Worm (Caenorhabditis elegans) whole organism, mixed stage, embryonic: ENCODE data around the gene gro-1.

ENCODE experiments used
- M03D4.4 ChIP-seq: sonication (generic microtip); optimal IDR thresholded peaks from 2 replicates; lab custom pipeline; 2017; ENCODE audit warnings: mild to moderate bottlenecking, missing genetic modification characterization, missing compliant biosample characterization
- bed-3 ChIP-seq: fragments of 200-800 bp; sonication (Bioruptor generic); optimal IDR thresholded peaks from 3 replicates; lab custom pipeline; 2018; ENCODE audit warnings: mild to moderate bottlenecking, missing genetic modification characterization, moderate library complexity, missing compliant biosample characterization
- blmp-1 ChIP-seq: fragments of 150-350 bp; optimal IDR thresholded peaks from 2 replicates; lab custom pipeline; 2014; ENCODE audit warnings: missing biosample characterization, missing genetic modification characterization
- ceh-39 ChIP-seq: fragments of 150-350 bp; optimal IDR thresholded peaks from 2 replicates; lab custom pipeline; 2014; ENCODE audit warnings: missing biosample characterization, missing genetic modification characterization
- ceh-43 ChIP-seq: fragments of 200-800 bp; sonication (Bioruptor generic); optimal IDR thresholded peaks from 2 replicates; lab custom pipeline; 2018; ENCODE audit warnings: mild to moderate bottlenecking, missing genetic modification characterization, moderate library complexity, missing compliant biosample characterization
- ceh-83 ChIP-seq: fragments of 200-800 bp; sonication (Bioruptor generic); optimal IDR thresholded peaks from 2 replicates; lab custom pipeline; 2018; ENCODE audit warnings: mild to moderate bottlenecking, missing genetic modification characterization, missing compliant biosample characterization
- ces-1 ChIP-seq: fragments of 150-350 bp; optimal IDR thresholded peaks from 2 replicates; lab custom pipeline; 2014; ENCODE audit warnings: missing biosample characterization, missing genetic modification reagents, missing genetic modification characterization
- cnd-1 ChIP-seq: fragments of 200-800 bp; sonication (Bioruptor generic); optimal IDR thresholded peaks from 2 replicates; lab custom pipeline; 2018; ENCODE audit warnings: mild to moderate bottlenecking, missing genetic modification characterization, missing compliant biosample characterization
- drap-1 ChIP-seq: fragments of 200-800 bp; sonication (Bioruptor generic); optimal IDR thresholded peaks from 3 replicates; lab custom pipeline; 2018; ENCODE audit warnings: mild to moderate bottlenecking, missing genetic modification characterization, missing compliant biosample characterization
- elt-1 ChIP-seq: sonication (generic microtip); optimal IDR thresholded peaks from 2 replicates; lab custom pipeline; 2017; ENCODE audit warnings: missing genetic modification characterization, mild to moderate bottlenecking, missing compliant biosample characterization, antibody characterized with exemption, moderate library complexity, borderline replicate concordance; ENCODE audit not compliant: insufficient read depth
- elt-3 ChIP-seq: fragments of 150-350 bp; optimal IDR thresholded peaks from 2 replicates; lab custom pipeline; 2014; ENCODE audit warnings: missing biosample characterization, missing genetic modification characterization
- flh-1 ChIP-seq: fragments of 200-800 bp; sonication (Bioruptor generic); optimal IDR thresholded peaks from 2 replicates; lab custom pipeline; 2018; ENCODE audit warnings: mild to moderate bottlenecking, missing genetic modification characterization, moderate library complexity, missing compliant biosample characterization
- ham-2 ChIP-seq: fragments of 200-800 bp; sonication (Bioruptor generic); optimal IDR thresholded peaks from 2 replicates; lab custom pipeline; 2018; ENCODE audit warnings: mild to moderate bottlenecking, missing genetic modification characterization, missing compliant biosample characterization
- hlh-1 ChIP-seq: fragments of 150-350 bp; optimal IDR thresholded peaks from 2 replicates; lab custom pipeline; 2014; ENCODE audit warnings: missing biosample characterization, missing genetic modification reagents, missing genetic modification characterization
- lin-13 ChIP-seq: fragments of 150-350 bp; optimal IDR thresholded peaks from 2 replicates; lab custom pipeline; 2014; ENCODE audit warnings: missing biosample characterization, missing genetic modification characterization
- lin-32 ChIP-seq: fragments of 200-800 bp; sonication (Bioruptor generic); optimal IDR thresholded peaks from 2 replicates; lab custom pipeline; 2018; ENCODE audit warnings: mild to moderate bottlenecking, missing genetic modification characterization, missing compliant biosample characterization
- lsy-2 ChIP-seq: fragments of 150-350 bp; optimal IDR thresholded peaks from 2 replicates; lab custom pipeline; 2014; ENCODE audit warnings: missing biosample characterization, missing genetic modification characterization
- mab-5 ChIP-seq: fragments of 150-350 bp; optimal IDR thresholded peaks from 2 replicates; lab custom pipeline; 2014; ENCODE audit warnings: missing biosample characterization, missing genetic modification characterization
- mep-1 ChIP-seq: fragments of 150-350 bp; optimal IDR thresholded peaks from 2 replicates; lab custom pipeline; 2017; ENCODE audit warnings: missing biosample characterization, missing genetic modification reagents, missing genetic modification characterization, inconsistent platforms
- mls-2 ChIP-seq: sonication (generic microtip); optimal IDR thresholded peaks from 2 replicates; lab custom pipeline; 2016; ENCODE audit warnings: mild to moderate bottlenecking, missing genetic modification characterization, moderate library complexity, missing compliant biosample characterization
- nhr-12 ChIP-seq: fragments of 150-350 bp; optimal IDR thresholded peaks from 2 replicates; lab custom pipeline; 2014; ENCODE audit warnings: missing biosample characterization, missing genetic modification characterization
- nhr-2 ChIP-seq: fragments of 150-350 bp; optimal IDR thresholded peaks from 2 replicates; lab custom pipeline; 2014; ENCODE audit warnings: missing biosample characterization, missing genetic modification characterization
- nhr-237 ChIP-seq: fragments of 150-350 bp; optimal IDR thresholded peaks from 2 replicates; lab custom pipeline; 2014; ENCODE audit warnings: missing biosample characterization, missing genetic modification characterization
- nhr-28 ChIP-seq: fragments of 150-350 bp; optimal IDR thresholded peaks from 2 replicates; lab custom pipeline; 2014; ENCODE audit warnings: missing biosample characterization, missing genetic modification characterization
- nhr-76 ChIP-seq: sonication (generic microtip); optimal IDR thresholded peaks from 2 replicates; lab custom pipeline; 2017; ENCODE audit warnings: missing biosample characterization, missing genetic modification characterization
- pha-4 ChIP-seq: fragments of 150-350 bp; optimal IDR thresholded peaks from 2 replicates; lab custom pipeline; 2018; ENCODE audit warnings: missing biosample characterization, missing genetic modification reagents, missing genetic modification characterization
- sem-2 ChIP-seq: fragments of 200-800 bp; sonication (Bioruptor generic); optimal IDR thresholded peaks from 2 replicates; lab custom pipeline; 2018; ENCODE audit warnings: mild to moderate bottlenecking, missing genetic modification characterization, missing compliant biosample characterization
- snpc-4 ChIP-seq: fragments of 150-350 bp; optimal IDR thresholded peaks from 2 replicates; lab custom pipeline; 2014; ENCODE audit warnings: missing biosample characterization, missing genetic modification characterization
- sptf-1 ChIP-seq: sonication (generic microtip); optimal IDR thresholded peaks from 2 replicates; lab custom pipeline; 2017; ENCODE audit warnings: mild to moderate bottlenecking, missing genetic modification characterization, moderate library complexity, missing compliant biosample characterization
- tbx-8 ChIP-seq: fragments of 200-800 bp; sonication (Bioruptor generic); optimal IDR thresholded peaks from 2 replicates; lab custom pipeline; 2018; ENCODE audit warnings: mild to moderate bottlenecking, missing genetic modification characterization, moderate library complexity, missing compliant biosample characterization
- unc-120 ChIP-seq: sonication (generic microtip); optimal IDR thresholded peaks from 2 replicates; lab custom pipeline; 2017; ENCODE audit warnings: missing genetic modification characterization, missing compliant biosample characterization; ENCODE audit not compliant: poor library complexity, severe bottlenecking
- unc-39 ChIP-seq: fragments of 150-350 bp; optimal IDR thresholded peaks from 2 replicates; lab custom pipeline; 2014; ENCODE audit warnings: missing biosample characterization, missing genetic modification characterization
- unc-62 ChIP-seq: fragments of 150-350 bp; optimal IDR thresholded peaks from 2 replicates; lab custom pipeline; 2014; ENCODE audit warnings: missing biosample characterization, missing genetic modification reagents, missing genetic modification characterization
- zip-8 ChIP-seq: fragments of 150-350 bp; optimal IDR thresholded peaks from 2 replicates; lab custom pipeline; 2014; ENCODE audit warnings: missing biosample characterization, missing genetic modification characterization
- ztf-11 ChIP-seq: fragments of 150-350 bp; optimal IDR thresholded peaks from 2 replicates; lab custom pipeline; 2014; ENCODE audit warnings: missing biosample characterization, missing genetic modification characterization

gro-1 gene

DNA sequence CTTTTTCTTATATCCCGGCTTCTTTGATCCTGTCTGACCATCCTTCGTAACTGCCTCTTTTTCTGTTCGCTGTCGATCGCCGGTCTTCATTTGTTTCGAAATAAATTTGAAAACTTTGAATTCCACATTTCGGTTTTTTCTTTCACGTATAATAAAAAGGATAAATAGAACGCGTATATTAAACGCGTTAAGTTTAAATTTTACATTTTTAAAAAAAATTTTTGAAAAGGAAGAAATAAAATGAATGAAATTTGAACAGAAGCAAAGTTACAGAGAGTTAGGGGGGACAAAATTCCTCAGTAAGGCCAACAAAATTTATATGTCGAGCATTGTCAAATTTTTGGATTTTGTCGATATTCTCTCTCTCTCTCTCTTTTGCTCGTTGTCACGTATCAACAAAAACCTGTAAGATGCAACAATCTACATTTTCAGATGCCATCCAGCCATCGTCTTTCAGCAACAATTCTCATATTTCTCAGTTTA, 36.9 kb downstream of the gro-1 start, which contains the start of the genes T15B12.2 and F52C9.5:
Gene T15B12.2 (minus strand): TSS at position 101 of the 483 bp plus-strand sequence.
Gene F52C9.5 (plus strand): TSS at position 433 of the 483 bp plus-strand sequence.
- TF ChIP-seq unc-62, result no peak
- TF ChIP-seq ztf-11 (tag; lab: Kevin White, UChicago), result no peak
- no peak for TF ChIP-seq elt-1 (tag; lab: Kevin White, UChicago)
- TF ChIP-seq flh-1 (GFP tag; lab: Kevin White, UChicago), result no peak
- no peak for TF ChIP-seq hlh-1 (tag; lab: Kevin White, UChicago)
- TF ChIP-seq elt-3 (tag; lab: Kevin White, UChicago), result no peak
- TF ChIP-seq lin-32, result no peak
- TF ChIP-seq tbx-8 (GFP tag; lab: Kevin White, UChicago), result no peak
- no peak for TF ChIP-seq lsy-2
- TF ChIP-seq mls-2, result no peak
- TF ChIP-seq ceh-83 (GFP tag; lab: Kevin White, UChicago), result no peak
- TF ChIP-seq snpc-4 (tag; lab: Kevin White, UChicago), result no peak
- no peak for TF ChIP-seq nhr-76 (tag; lab: Kevin White, UChicago)

ce11 chrIII:5304044-5304443, 39.1 kb downstream of the gro-1 start:
- TF ChIP-seq drap-1 (GFP tag; lab: Kevin White, UChicago) (no peak), nhr-76 (tag; lab: Kevin White, UChicago) (no peak), hlh-1 (tag; lab: Kevin White, UChicago) (no peak), unc-62 (no peak), sptf-1 (tag; lab: Kevin White, UChicago) (no peak), ceh-39 (tag; lab: Kevin White, UChicago) (no peak), blmp-1 (no peak), lsy-2 (no peak), tbx-8 (GFP tag; lab: Kevin White, UChicago) (no peak), mab-5 (tag; lab: Kevin White, UChicago) (no peak), mls-2 (no peak), ham-2 (GFP tag; lab: Kevin White, UChicago) (no peak)

ce11 chrIII:5305725-5306124, 40.8 kb downstream of the gro-1 start:
- TF ChIP-seq sptf-1 (tag; lab: Kevin White, UChicago), result peak; percentile 75
- TF ChIP-seq nhr-2 (tag; lab: Kevin White, UChicago), result no peak
- TF ChIP-seq nhr-76 (tag; lab: Kevin White, UChicago), result no peak
- TF ChIP-seq mep-1 (tag; lab: Kevin White, UChicago), result no peak
- no peak for TF ChIP-seq lsy-2
- TF ChIP-seq ham-2 (GFP tag; lab: Kevin White, UChicago), result peak; percentile 51
- peak; percentile 38 for TF ChIP-seq ceh-43
- peak; percentile 59 for TF ChIP-seq unc-120
- peak; percentile 21 for TF ChIP-seq hlh-1 (tag; lab: Kevin White, UChicago)
- TF ChIP-seq ces-1 (GFP tag; lab: Kevin White, UChicago), result no peak
- TF ChIP-seq nhr-12 (tag; lab: Kevin White, UChicago), result no peak
- TF ChIP-seq sem-2 (GFP tag; lab: Kevin White, UChicago), result no peak
- no peak for TF ChIP-seq zip-8 (tag; lab: Kevin White, UChicago)
- no peak for TF ChIP-seq elt-3 (tag; lab: Kevin White, UChicago)
- no peak for TF ChIP-seq tbx-8 (GFP tag; lab: Kevin White, UChicago)
- TF ChIP-seq blmp-1, result no peak
- no peak for TF ChIP-seq elt-1 (tag; lab: Kevin White, UChicago)
- TF ChIP-seq mls-2, result peak; percentile 78
- TF ChIP-seq unc-39 (tag; lab: Kevin White, UChicago), result no peak
- TF ChIP-seq nhr-237 (tag; lab: Kevin White, UChicago), result no peak
- TF ChIP-seq ztf-11 (tag; lab: Kevin White, UChicago), result no peak
- no peak for TF ChIP-seq nhr-28 (tag; lab: Kevin White, UChicago)
- no peak for TF ChIP-seq mab-5 (tag; lab: Kevin White, UChicago)
- no peak for TF ChIP-seq lin-13 (tag; lab: Kevin White, UChicago)
- TF ChIP-seq cnd-1 (tag; lab: Kevin White, UChicago), result peak; percentile 15
- TF ChIP-seq ceh-83 (GFP tag; lab: Kevin White, UChicago), result no peak
- TF ChIP-seq bed-3 (GFP tag; lab: Kevin White, UChicago), result peak; percentile 69
- no peak for TF ChIP-seq unc-62
- TF ChIP-seq M03D4.4 (tag; lab: Kevin White, UChicago), result peak; percentile 39
- no peak for TF ChIP-seq snpc-4 (tag; lab: Kevin White, UChicago)
- peak; percentile 63 for TF ChIP-seq lin-32
- TF ChIP-seq drap-1 (GFP tag; lab: Kevin White, UChicago), result peak; percentile 73
- no peak for TF ChIP-seq ceh-39 (tag; lab: Kevin White, UChicago)
- TF ChIP-seq flh-1 (GFP tag; lab: Kevin White, UChicago), result no peak
- TF ChIP-seq pha-4 (tag; lab: Kevin White, UChicago), result no peak
- TF ChIP-seq, all 35 proteins: peak for 11
